Worm (Caenorhabditis elegans) whole organism, L3 larva: Measurements from ENCODE around the gene riok-3.

Experiments
- elt-3 ChIP-seq, 3 experiments: fragments of 150-350 bp in 1 of 3; sonication (generic microtip) in 2 of 3; optimal IDR thresholded peaks; 2 replicates in 2 of 3; 4 replicates in 1 of 3; lab custom pipeline; 2014 to 2017; ENCODE audit warnings: missing biosample characterization in 3 of 3, missing genetic modification characterization in 3 of 3
- nhr-12 ChIP-seq: fragments of 150-350 bp; optimal IDR thresholded peaks from 2 replicates; lab custom pipeline; 2014; ENCODE audit warnings: missing biosample characterization, missing genetic modification characterization
- snpc-4 ChIP-seq: fragments of 150-350 bp; optimal IDR thresholded peaks from 2 replicates; lab custom pipeline; 2014; ENCODE audit warnings: missing biosample characterization, missing genetic modification characterization
- tbx-2 ChIP-seq: sonication (generic microtip); optimal IDR thresholded peaks from 2 replicates; lab custom pipeline; 2016; ENCODE audit warnings: mild to moderate bottlenecking, missing genetic modification characterization, missing compliant biosample characterization
- unc-62 ChIP-seq: fragments of 150-350 bp; sonication (generic microtip); optimal IDR thresholded peaks from 4 replicates; lab custom pipeline; 2014; ENCODE audit warnings: missing biosample characterization, missing genetic modification reagents, missing genetic modification characterization

DNA sequence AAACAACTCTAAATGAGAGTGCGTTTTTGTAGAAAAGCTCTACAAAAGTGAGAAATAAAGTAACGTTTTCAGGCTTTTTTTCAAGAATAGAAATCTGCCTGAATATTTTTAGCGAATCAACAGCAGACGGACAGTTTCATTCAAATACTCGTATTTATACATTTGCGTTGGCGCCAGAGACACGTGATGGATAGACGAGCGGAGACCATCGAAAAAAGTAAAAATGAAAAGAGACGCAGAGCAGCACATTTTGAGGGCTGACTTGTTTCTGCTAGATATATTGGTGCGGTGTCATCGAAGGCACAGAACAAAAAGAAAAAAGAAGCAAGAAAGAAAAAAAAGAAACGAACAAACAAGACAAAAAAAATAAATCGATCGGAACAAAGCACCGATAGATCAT is 21.2 kb upstream of the riok-3 start:
- TF ChIP-seq elt-3 (tag; optimal IDR thresholded peaks at IDR 0.05; lab: Kevin White, UChicago) (no peak), unc-62 (GFP tag; lab: Kevin White, UChicago) (no peak), snpc-4 (tag; lab: Kevin White, UChicago) (peak; percentile 16), tbx-2 (tag; lab: Kevin White, UChicago) (no peak), nhr-12 (no peak)
